Fruit fly (Drosophila melanogaster) whole organism, adult: Measurements from ENCODE around the gene CG6094.

Source experiments
- CG7101 ChIP-seq: fragments of 200-800 bp; sonication (Bioruptor generic); optimal IDR thresholded peaks from 2 replicates; lab custom pipeline; 2018; ENCODE audit warnings: missing biosample characterization, mild to moderate bottlenecking, missing genetic modification characterization, moderate library complexity
- toe ChIP-seq: fragments of 200-800 bp; sonication (Bioruptor generic); optimal IDR thresholded peaks from 2 replicates; lab custom pipeline; 2016; ENCODE audit warnings: missing biosample characterization, missing genetic modification characterization

DNA sequence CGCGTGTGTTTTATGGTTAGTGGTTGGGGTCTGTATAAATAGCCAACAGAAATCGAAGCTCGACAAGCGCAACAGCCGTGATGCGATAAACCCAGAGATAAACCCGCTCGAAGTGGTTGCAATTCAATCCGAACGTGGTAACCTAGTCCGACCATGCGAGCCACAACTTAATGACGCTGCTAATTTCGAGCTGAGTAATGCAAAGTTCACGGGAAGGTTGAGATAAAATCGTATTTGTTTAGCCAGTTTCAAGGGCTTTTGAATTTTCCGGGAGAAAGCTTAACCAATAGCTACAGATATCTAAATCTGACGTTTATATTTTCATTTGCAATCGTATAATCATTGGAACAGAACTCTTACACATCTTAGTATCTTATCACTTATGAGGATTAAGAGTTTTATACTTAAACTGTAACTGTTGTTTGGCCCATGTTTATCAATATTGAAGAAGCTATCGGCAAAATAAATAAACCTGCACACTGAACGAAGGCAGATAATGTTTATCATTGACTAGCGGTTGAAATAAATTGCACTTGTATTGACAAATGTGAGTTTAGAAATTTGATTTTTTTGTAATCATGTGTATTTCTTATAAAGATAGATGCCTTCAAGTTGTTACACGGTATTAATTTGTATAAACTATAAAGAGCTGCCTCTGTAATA is 7.1 kb downstream of the CG6094 start:
- no peak for TF ChIP-seq CG7101
- TF ChIP-seq toe (GFP tag; lab: Kevin White, UChicago) = no peak
